Worm (Caenorhabditis elegans): Measurements from ENCODE around the gene F16B4.7.
A peak's percentile ranks its signal among the peaks of the same experiment; 100 is the strongest.

The F16B4.7 gene

ce11 chrV:1611570-1611969 is 26.1 kb downstream of the F16B4.7 start:
- TF ChIP-seq unc-39 (tag; optimal IDR thresholded peaks at IDR 0.05) = no peak
- TF ChIP-seq nhr-11 (tag; optimal IDR thresholded peaks at IDR 0.05) = no peak
- TF ChIP-seq elt-1 (tag; optimal IDR thresholded peaks at IDR 0.05) = no peak

DNA sequence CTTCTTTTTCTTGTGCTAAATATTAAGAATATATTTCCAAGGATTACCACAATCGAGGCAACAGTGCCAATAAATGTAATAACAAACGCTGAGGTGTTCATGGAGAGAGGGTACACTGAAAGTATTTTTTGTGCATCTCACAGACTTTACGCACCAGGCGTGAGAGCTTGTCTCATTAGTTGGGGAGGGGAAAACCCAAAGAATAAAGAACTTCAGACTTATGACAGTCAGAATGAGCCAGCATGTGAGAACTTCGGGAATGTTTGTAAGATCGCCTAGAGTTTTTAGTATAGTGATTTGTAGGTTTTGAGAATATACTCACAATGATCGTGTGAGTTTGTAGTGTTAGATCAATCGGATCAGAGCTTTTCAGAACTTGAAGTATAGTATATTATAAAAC is 29.2 kb downstream of the F16B4.7 start, which contains the start of gene srbc-41:
TSS of gene srbc-41 (minus strand) at position 101 of the 400 bp plus-strand sequence.
- TF ChIP-seq fos-1 (tag; optimal IDR thresholded peaks at IDR 0.05) (no peak), ceh-82 (tag; optimal IDR thresholded peaks at IDR 0.05) (no peak), nhr-77 (tag; optimal IDR thresholded peaks at IDR 0.05) (no peak), egl-27 (tag; optimal IDR thresholded peaks at IDR 0.05) (no peak), sma-9 (GFP tag; optimal IDR thresholded peaks at IDR 0.05) (no peak), sma-9 (tag; optimal IDR thresholded peaks at IDR 0.05) (no peak), elt-3 (tag; optimal IDR thresholded peaks at IDR 0.05) (no peak), blmp-1 (tag; optimal IDR thresholded peaks at IDR 0.05; ENCODE audit: insufficient read depth) (no peak), R02D3.7 (tag; optimal IDR thresholded peaks at IDR 0.05) (no peak), zag-1 (tag; optimal IDR thresholded peaks at IDR 0.05) (no peak), crh-2 (tag; optimal IDR thresholded peaks at IDR 0.05) (no peak), gmeb-1 (tag; optimal IDR thresholded peaks at IDR 0.05) (no peak), nhr-21 (tag; optimal IDR thresholded peaks at IDR 0.05) (no peak), nhr-25 (tag; optimal IDR thresholded peaks at IDR 0.05) (no peak), snpc-4 (tag; optimal IDR thresholded peaks at IDR 0.05) (no peak), ama-1 (optimal IDR thresholded peaks at IDR 0.05) (no peak), ZK546.5 (tag; optimal IDR thresholded peaks at IDR 0.05) (no peak), peb-1 (tag; optimal IDR thresholded peaks at IDR 0.05) (no peak)

DNA sequence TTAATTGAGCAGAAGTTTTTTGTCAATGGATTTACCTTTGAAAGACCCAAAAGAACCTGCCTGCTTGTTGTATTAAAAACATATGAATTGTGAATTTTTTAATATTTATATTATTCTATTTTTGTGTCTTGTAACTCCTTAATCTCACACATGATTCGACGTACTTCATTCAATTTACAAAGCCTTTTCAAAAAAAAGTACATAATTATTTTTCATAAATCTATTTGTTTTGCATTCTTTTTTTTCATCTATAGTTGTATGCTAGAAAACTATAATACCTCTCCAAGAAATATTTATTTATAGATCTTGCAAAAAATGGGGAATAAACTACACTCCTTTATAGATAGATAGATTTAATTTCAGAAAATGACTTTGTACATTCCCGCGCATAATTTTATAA is 33.2 kb downstream of the F16B4.7 start, which contains the start of gene nhr-179:
TSS of gene nhr-179 (minus strand) at position 101 of the 400 bp plus-strand sequence.
- TF ChIP-seq lin-11 (tag; optimal IDR thresholded peaks at IDR 0.05) (no peak), ZK546.5 (tag; optimal IDR thresholded peaks at IDR 0.05) (no peak), lsy-2 (tag; optimal IDR thresholded peaks at IDR 0.05) (no peak), zag-1 (tag; optimal IDR thresholded peaks at IDR 0.05) (no peak), elt-3 (tag; optimal IDR thresholded peaks at IDR 0.05) (no peak), sma-3 (GFP tag; optimal IDR thresholded peaks at IDR 0.05) (no peak), unc-39 (tag; optimal IDR thresholded peaks at IDR 0.05) (no peak), unc-55 (GFP tag; optimal IDR thresholded peaks at IDR 0.05) (no peak), F13H6.1 (tag; optimal IDR thresholded peaks at IDR 0.05) (no peak), sem-4 (tag; optimal IDR thresholded peaks at IDR 0.05) (no peak), aly-2 (tag; optimal IDR thresholded peaks at IDR 0.05) (no peak), sma-9 (GFP tag; optimal IDR thresholded peaks at IDR 0.05) (no peak), sma-9 (tag; optimal IDR thresholded peaks at IDR 0.05) (no peak), R02D3.7 (tag; optimal IDR thresholded peaks at IDR 0.05) (no peak), skn-1 (tag; optimal IDR thresholded peaks at IDR 0.05) (no peak), ztf-11 (tag; optimal IDR thresholded peaks at IDR 0.05) (no peak), nhr-77 (tag; optimal IDR thresholded peaks at IDR 0.05) (no peak), elt-1 (tag; optimal IDR thresholded peaks at IDR 0.05) (no peak), ceh-82 (tag; optimal IDR thresholded peaks at IDR 0.05) (no peak), crh-2 (tag; optimal IDR thresholded peaks at IDR 0.05) (no peak)

DNA sequence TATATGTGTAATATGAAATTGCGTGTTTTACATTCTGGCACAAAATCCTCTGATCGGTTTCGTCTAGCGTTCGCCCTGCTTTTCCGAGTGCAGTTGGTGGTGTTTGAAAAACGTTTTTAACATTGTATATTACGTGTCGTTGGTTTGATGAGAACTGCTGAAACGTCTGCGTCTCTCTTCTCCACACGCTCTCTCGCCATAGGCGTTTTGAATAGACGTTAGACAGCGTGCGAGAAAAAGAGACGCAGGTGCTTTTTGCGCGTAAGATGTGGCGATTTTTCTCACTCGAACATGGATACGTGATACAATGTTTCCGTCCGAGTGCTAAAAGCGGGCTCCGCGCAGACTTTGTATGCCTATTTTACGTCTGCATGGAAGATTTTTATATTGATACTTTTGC is 35.0 kb downstream of the F16B4.7 start:
- TF ChIP-seq mbf-1 (tag; optimal IDR thresholded peaks at IDR 0.05) (no peak), sma-3 (GFP tag; optimal IDR thresholded peaks at IDR 0.05) (no peak), aly-2 (tag; optimal IDR thresholded peaks at IDR 0.05) (no peak), mab-5 (tag; optimal IDR thresholded peaks at IDR 0.05) (no peak), ZK546.5 (tag; optimal IDR thresholded peaks at IDR 0.05) (no peak), alr-1 (tag; optimal IDR thresholded peaks at IDR 0.05) (no peak), elt-3 (tag; optimal IDR thresholded peaks at IDR 0.05) (no peak), C34F6.9 (tag; optimal IDR thresholded peaks at IDR 0.05) (no peak), gmeb-1 (tag; optimal IDR thresholded peaks at IDR 0.05) (no peak), skn-1 (tag; optimal IDR thresholded peaks at IDR 0.05) (no peak), ama-1 (optimal IDR thresholded peaks at IDR 0.05) (no peak), nhr-21 (tag; optimal IDR thresholded peaks at IDR 0.05) (no peak)

ce11 chrV:1621494-1621893 is 36.0 kb downstream of the F16B4.7 start, which contains the start of gene nhr-117:
nhr-117 (minus strand) TSS chrV:1621520.
- no peak for TF ChIP-seq unc-55 (GFP tag; optimal IDR thresholded peaks at IDR 0.05)
- no peak for TF ChIP-seq unc-39 (tag; optimal IDR thresholded peaks at IDR 0.05)
- TF ChIP-seq mbf-1 (tag; optimal IDR thresholded peaks at IDR 0.05) = no peak
- TF ChIP-seq skn-1 (tag; optimal IDR thresholded peaks at IDR 0.05) = no peak
- TF ChIP-seq gmeb-1 (tag; optimal IDR thresholded peaks at IDR 0.05) = peak; percentile 5
- no peak for TF ChIP-seq elt-3 (tag; optimal IDR thresholded peaks at IDR 0.05)
- peak; percentile 27 for TF ChIP-seq nhr-129 (tag; optimal IDR thresholded peaks at IDR 0.05)
- no peak for TF ChIP-seq lsy-2 (tag; optimal IDR thresholded peaks at IDR 0.05)
- TF ChIP-seq nhr-12 (tag; optimal IDR thresholded peaks at IDR 0.05) = no peak
- TF ChIP-seq mab-5 (tag; optimal IDR thresholded peaks at IDR 0.05) = no peak
- TF ChIP-seq nhr-77 (tag; optimal IDR thresholded peaks at IDR 0.05) = no peak
- TF ChIP-seq C34F6.9 (tag; optimal IDR thresholded peaks at IDR 0.05) = peak; percentile 53
- TF ChIP-seq nhr-10 (tag; optimal IDR thresholded peaks at IDR 0.05) = no peak
- TF ChIP-seq sem-4 (tag; optimal IDR thresholded peaks at IDR 0.05) = no peak
- TF ChIP-seq F13H6.1 (tag; optimal IDR thresholded peaks at IDR 0.05) = no peak
